Worm (Caenorhabditis elegans): ENCODE measurements around the gene flp-32.

DNA sequence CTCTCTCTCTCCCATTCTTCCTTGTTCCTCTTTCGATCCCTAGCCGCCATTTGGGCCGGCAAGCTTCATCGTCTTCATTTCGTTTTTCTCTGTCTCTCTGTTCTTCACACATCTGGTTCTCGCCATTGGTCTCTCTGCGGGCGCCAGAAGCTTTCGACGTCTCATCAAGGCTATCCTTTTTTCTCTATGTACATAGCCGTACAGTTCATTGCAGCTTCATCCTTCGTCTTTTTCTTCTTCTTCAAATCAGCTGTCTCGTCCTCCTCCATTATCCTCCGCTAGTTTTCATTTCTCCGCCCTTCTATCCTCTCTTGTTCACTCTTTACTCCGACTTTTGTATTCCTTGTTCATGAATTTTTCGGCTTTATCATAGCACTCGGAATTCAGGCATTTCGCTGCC, 12.9 kb upstream of the flp-32 start, which contains the start of gene F39D8.3:
- TF ChIP-seq ztf-4 (tag; optimal IDR thresholded peaks at IDR 0.05): no peak
- no peak for TF ChIP-seq aly-2 (tag; optimal IDR thresholded peaks at IDR 0.05)
- no peak for TF ChIP-seq ZK546.5 (tag; optimal IDR thresholded peaks at IDR 0.05)
- TF ChIP-seq lin-39 (tag; optimal IDR thresholded peaks at IDR 0.05): no peak
- no peak for TF ChIP-seq lin-11 (tag; optimal IDR thresholded peaks at IDR 0.05)
- TF ChIP-seq snpc-4 (tag; optimal IDR thresholded peaks at IDR 0.05): no peak
- TF ChIP-seq skn-1 (tag; optimal IDR thresholded peaks at IDR 0.05): no peak
- TF ChIP-seq ceh-82 (tag; optimal IDR thresholded peaks at IDR 0.05): no peak
